Fruit fly (Drosophila melanogaster) whole organism, embryonic: ENCODE measurements around the gene CG7907.

Experiments used
- CG7556 ChIP-seq: fragments of 200-800 bp; sonication (Bioruptor generic); optimal IDR thresholded peaks from 2 replicates; lab custom pipeline; 2017; ENCODE audit warnings: missing biosample characterization, mild to moderate bottlenecking, missing genetic modification characterization
- CG8359 ChIP-seq: fragments of 200-800 bp; sonication (Bioruptor generic); optimal IDR thresholded peaks from 2 replicates; lab custom pipeline; 2017; ENCODE audit warnings: missing biosample characterization, mild to moderate bottlenecking, missing genetic modification characterization, borderline replicate concordance
- so ChIP-seq: fragments of 200-800 bp; sonication (Bioruptor generic); IDR thresholded peaks from 3 replicates; pipeline ENCODE4 v1.3.6; 2022; ENCODE audit warnings: missing biosample characterization, missing genetic modification characterization
- stwl ChIP-seq: fragments of 200-800 bp; sonication (Bioruptor generic); optimal IDR thresholded peaks from 3 replicates; lab custom pipeline; 2018; ENCODE audit warnings: missing biosample characterization, mild to moderate bottlenecking, missing genetic modification characterization, moderate library complexity

DNA sequence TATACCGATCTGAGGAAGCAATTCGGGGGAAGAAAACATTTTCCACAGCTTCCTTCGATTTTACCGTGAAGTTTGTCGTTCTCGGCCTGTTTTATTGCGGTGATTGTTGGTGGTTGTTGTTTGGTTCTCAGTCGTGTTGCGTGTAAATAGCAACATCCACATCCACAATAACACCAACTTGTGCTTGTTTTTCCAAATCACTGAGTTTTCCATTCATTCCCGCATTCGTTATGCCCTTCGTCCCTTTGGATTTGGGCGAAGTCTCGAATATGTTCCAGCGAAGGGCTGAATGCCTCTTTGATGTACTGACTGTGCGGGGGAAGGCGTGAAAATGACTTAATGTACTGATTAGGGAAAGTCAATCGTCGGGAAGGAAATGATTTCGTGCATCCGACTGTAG is 23.3 kb downstream of the CG7907 start:
- no peak for TF ChIP-seq CG7556 (GFP tag; lab: Kevin White, UChicago)
- no peak for TF ChIP-seq stwl (tag; lab: Kevin White, UChicago)
- TF ChIP-seq so (GFP tag; lab: Robert Waterston, UW), result no peak
- TF ChIP-seq CG8359 (GFP tag; lab: Kevin White, UChicago), result no peak
